Fruit fly (Drosophila melanogaster) whole organism, embryonic: ENCODE measurements around the gene Dus1.

Experiments
- Ada2b ChIP-seq: fragments of 200-800 bp; sonication (Bioruptor generic); IDR thresholded peaks from 2 replicates; pipeline ENCODE4 v1.3.6; 2022; ENCODE audit warnings: missing biosample characterization, missing genetic modification characterization
- Atf-2 ChIP-seq: fragments of 200-800 bp; sonication (Bioruptor generic); optimal IDR thresholded peaks from 2 replicates; lab custom pipeline; 2016; ENCODE audit warnings: missing biosample characterization, missing genetic modification characterization
- Atf6 ChIP-seq: fragments of 200-800 bp; sonication (Bioruptor generic); IDR thresholded peaks from 2 replicates; pipeline ENCODE4 v1.3.6; 2022; ENCODE audit warnings: missing biosample characterization, missing genetic modification characterization
- BtbVII ChIP-seq: fragments of 200-800 bp; sonication (Bioruptor generic); optimal IDR thresholded peaks from 3 replicates; lab custom pipeline; 2017; ENCODE audit warnings: missing biosample characterization, mild to moderate bottlenecking, missing genetic modification characterization
- CG12299 ChIP-seq: fragments of 200-800 bp; sonication (Bioruptor generic); optimal IDR thresholded peaks from 2 replicates; lab custom pipeline; 2018; ENCODE audit warnings: missing biosample characterization, mild to moderate bottlenecking, missing genetic modification characterization
- CG12744 ChIP-seq: fragments of 200-800 bp; sonication (Bioruptor generic); optimal IDR thresholded peaks from 2 replicates; lab custom pipeline; 2016; ENCODE audit warnings: missing biosample characterization, missing genetic modification characterization
- CG13775 ChIP-seq: fragments of 200-800 bp; sonication (Bioruptor generic); optimal IDR thresholded peaks from 3 replicates; lab custom pipeline; 2017; ENCODE audit warnings: missing biosample characterization, mild to moderate bottlenecking, missing genetic modification characterization
- CG14441 ChIP-seq: fragments of 200-800 bp; sonication (Bioruptor generic); IDR thresholded peaks from 2 replicates; pipeline ENCODE4 v1.3.6; 2022; ENCODE audit warnings: missing biosample characterization, missing genetic modification characterization
- CG15514 ChIP-seq: fragments of 200-800 bp; sonication (Bioruptor generic); optimal IDR thresholded peaks from 3 replicates; lab custom pipeline; 2017; ENCODE audit warnings: missing biosample characterization, missing genetic modification characterization, mild to moderate bottlenecking, moderate library complexity, missing genetic modification reagents
- CG17328 ChIP-seq: fragments of 200-800 bp; sonication (Bioruptor generic); IDR thresholded peaks from 2 replicates; pipeline ENCODE4 v1.3.6; 2022; ENCODE audit warnings: missing biosample characterization, missing genetic modification characterization
- CG18599 ChIP-seq: fragments of 200-800 bp; sonication (Bioruptor generic); optimal IDR thresholded peaks from 3 replicates; lab custom pipeline; 2017; ENCODE audit warnings: missing biosample characterization, missing genetic modification characterization, mild to moderate bottlenecking, moderate library complexity, missing genetic modification reagents
- CG30403 ChIP-seq: fragments of 200-800 bp; sonication (Bioruptor generic); optimal IDR thresholded peaks from 3 replicates; lab custom pipeline; 2016; ENCODE audit warnings: missing biosample characterization, missing genetic modification characterization
- CG4282 ChIP-seq: fragments of 200-800 bp; sonication (Bioruptor generic); optimal IDR thresholded peaks from 2 replicates; lab custom pipeline; 2016; ENCODE audit warnings: missing biosample characterization, missing genetic modification characterization
- CG7372 ChIP-seq: fragments of 200-800 bp; sonication (Bioruptor generic); IDR thresholded peaks from 2 replicates; pipeline ENCODE4 v1.3.6; 2022; ENCODE audit warnings: missing biosample characterization, missing genetic modification characterization
- CG7556 ChIP-seq: fragments of 200-800 bp; sonication (Bioruptor generic); optimal IDR thresholded peaks from 2 replicates; lab custom pipeline; 2017; ENCODE audit warnings: missing biosample characterization, mild to moderate bottlenecking, missing genetic modification characterization
- CG7839 ChIP-seq: fragments of 200-800 bp; sonication (Bioruptor generic); optimal IDR thresholded peaks from 3 replicates; lab custom pipeline; 2018; ENCODE audit warnings: missing biosample characterization, mild to moderate bottlenecking, missing genetic modification characterization, moderate library complexity
- CG8089 ChIP-seq: fragments of 200-800 bp; sonication (Bioruptor generic); optimal IDR thresholded peaks from 3 replicates; lab custom pipeline; 2016; ENCODE audit warnings: missing biosample characterization, missing genetic modification characterization
- CG9727 ChIP-seq: fragments of 200-800 bp; sonication (Bioruptor generic); optimal IDR thresholded peaks from 3 replicates; lab custom pipeline; 2017; ENCODE audit warnings: missing biosample characterization, mild to moderate bottlenecking, missing genetic modification characterization
- CG9817 ChIP-seq: fragments of 200-800 bp; sonication (Bioruptor generic); optimal IDR thresholded peaks from 2 replicates; lab custom pipeline; 2018; ENCODE audit warnings: missing biosample characterization, mild to moderate bottlenecking, missing genetic modification characterization, moderate library complexity
- CG9876 ChIP-seq: fragments of 200-800 bp; sonication (Bioruptor generic); optimal IDR thresholded peaks from 2 replicates; lab custom pipeline; 2016; ENCODE audit warnings: missing biosample characterization, missing genetic modification characterization
- Dref ChIP-seq: fragments of 200-800 bp; sonication (Bioruptor generic); IDR thresholded peaks from 2 replicates; pipeline ENCODE4 v1.3.6; 2022; ENCODE audit warnings: missing biosample characterization, missing genetic modification characterization
- Drgx ChIP-seq: fragments of 200-800 bp; sonication (Bioruptor generic); IDR thresholded peaks from 2 replicates; pipeline ENCODE4 v1.3.6; 2022; ENCODE audit warnings: missing biosample characterization, missing genetic modification characterization
- Fer3 ChIP-seq: fragments of 200-800 bp; sonication (Bioruptor generic); optimal IDR thresholded peaks from 2 replicates; lab custom pipeline; 2018; ENCODE audit warnings: missing biosample characterization, mild to moderate bottlenecking, missing genetic modification characterization, moderate library complexity
- HHEX ChIP-seq: fragments of 200-800 bp; sonication (Bioruptor generic); optimal IDR thresholded peaks from 3 replicates; lab custom pipeline; 2017; ENCODE audit warnings: missing biosample characterization, mild to moderate bottlenecking, missing genetic modification characterization, missing genetic modification reagents
- Hmr ChIP-seq: fragments of 200-800 bp; sonication (Bioruptor generic); optimal IDR thresholded peaks from 3 replicates; lab custom pipeline; 2017; ENCODE audit warnings: mild to moderate bottlenecking, missing biosample characterization, missing genetic modification reagents, missing genetic modification characterization
- NK7.1 ChIP-seq: fragments of 200-800 bp; sonication (Bioruptor generic); optimal IDR thresholded peaks from 3 replicates; lab custom pipeline; 2016; ENCODE audit warnings: missing biosample characterization, missing genetic modification characterization
- PHDP ChIP-seq: fragments of 200-800 bp; sonication (Bioruptor generic); optimal IDR thresholded peaks from 3 replicates; lab custom pipeline; 2018; ENCODE audit warnings: missing biosample characterization, mild to moderate bottlenecking, missing genetic modification characterization, moderate library complexity
- Pdp1 ChIP-seq, 2 experiments: fragments of 200-800 bp; sonication (Bioruptor generic); optimal IDR thresholded peaks; 3 replicates each; lab custom pipeline; 2016; ENCODE audit warnings: missing biosample characterization in 2 of 2, missing genetic modification characterization in 2 of 2, mild to moderate bottlenecking in 1 of 2, moderate library complexity in 1 of 2
- Scr ChIP-seq: fragments of 200-800 bp; sonication (Bioruptor generic); IDR thresholded peaks from 2 replicates; pipeline ENCODE4 v1.3.6; 2022; ENCODE audit warnings: missing biosample characterization, missing genetic modification characterization; ENCODE audit not compliant: partially characterized antibody
- TFAM ChIP-seq: fragments of 200-800 bp; sonication (Bioruptor generic); optimal IDR thresholded peaks from 2 replicates; lab custom pipeline; 2017; ENCODE audit warnings: missing biosample characterization, missing genetic modification characterization, inconsistent platforms
- Xbp1 ChIP-seq: fragments of 200-800 bp; sonication (Bioruptor generic); optimal IDR thresholded peaks from 3 replicates; lab custom pipeline; 2016; ENCODE audit warnings: missing biosample characterization, mild to moderate bottlenecking, missing genetic modification characterization
- ac ChIP-seq: fragments of 200-800 bp; sonication (Bioruptor generic); optimal IDR thresholded peaks from 3 replicates; lab custom pipeline; 2017; ENCODE audit warnings: missing biosample characterization, mild to moderate bottlenecking, missing genetic modification characterization
- al ChIP-seq: fragments of 200-800 bp; sonication (Bioruptor generic); IDR thresholded peaks from 2 replicates; pipeline ENCODE4 v1.3.6; 2022; ENCODE audit warnings: missing biosample characterization, missing genetic modification characterization
- ap ChIP-seq: fragments of 200-800 bp; sonication (Bioruptor generic); IDR thresholded peaks from 2 replicates; pipeline ENCODE4 v1.3.6; 2022; ENCODE audit warnings: missing biosample characterization, missing genetic modification characterization
- crp ChIP-seq, 2 experiments: fragments of 200-800 bp; sonication (Bioruptor generic); optimal IDR thresholded peaks; 2 replicates in 1 of 2; 3 replicates in 1 of 2; lab custom pipeline; 2017; ENCODE audit warnings: missing biosample characterization in 2 of 2, missing genetic modification characterization in 2 of 2, mild to moderate bottlenecking in 1 of 2, moderate library complexity in 1 of 2
- dan ChIP-seq: fragments of 200-800 bp; sonication (Bioruptor generic); IDR thresholded peaks from 2 replicates; pipeline ENCODE4 v1.3.6; 2022; ENCODE audit warnings: missing biosample characterization, missing genetic modification characterization
- esg ChIP-seq: fragments of 200-800 bp; sonication (Bioruptor generic); conservative IDR thresholded peaks from 2 replicates; pipeline ENCODE4 v1.3.6; 2022; ENCODE audit warnings: missing biosample characterization, missing genetic modification characterization
- fd3F ChIP-seq: fragments of 200-800 bp; sonication (Bioruptor generic); optimal IDR thresholded peaks from 2 replicates; lab custom pipeline; 2018; ENCODE audit warnings: missing biosample characterization, mild to moderate bottlenecking, missing genetic modification characterization, moderate library complexity
- gce ChIP-seq: fragments of 200-800 bp; sonication (Bioruptor generic); IDR thresholded peaks from 3 replicates; pipeline ENCODE4 v1.3.6; 2022; ENCODE audit warnings: missing biosample characterization, missing genetic modification characterization
- ind ChIP-seq: fragments of 200-800 bp; sonication (Bioruptor generic); optimal IDR thresholded peaks from 3 replicates; lab custom pipeline; 2016; ENCODE audit warnings: missing biosample characterization, missing genetic modification characterization
- lbe ChIP-seq: fragments of 200-800 bp; sonication (Bioruptor generic); optimal IDR thresholded peaks from 2 replicates; lab custom pipeline; 2016; ENCODE audit warnings: missing biosample characterization, mild to moderate bottlenecking, missing genetic modification characterization
- luna ChIP-seq: fragments of 200-800 bp; sonication (Bioruptor generic); optimal IDR thresholded peaks from 2 replicates; lab custom pipeline; 2016; ENCODE audit warnings: missing biosample characterization, missing genetic modification characterization
- mam ChIP-seq: fragments of 200-800 bp; sonication (Bioruptor generic); optimal IDR thresholded peaks from 3 replicates; lab custom pipeline; 2016; ENCODE audit warnings: missing biosample characterization, missing genetic modification characterization
- pita ChIP-seq: fragments of 200-800 bp; sonication (Bioruptor generic); optimal IDR thresholded peaks from 2 replicates; lab custom pipeline; 2017; ENCODE audit warnings: missing biosample characterization, mild to moderate bottlenecking, missing genetic modification characterization
- scrt ChIP-seq: fragments of 200-800 bp; sonication (Bioruptor generic); optimal IDR thresholded peaks from 2 replicates; lab custom pipeline; 2018; ENCODE audit warnings: missing biosample characterization, mild to moderate bottlenecking, missing genetic modification characterization, moderate library complexity
- shn ChIP-seq: fragments of 200-800 bp; sonication (Bioruptor generic); optimal IDR thresholded peaks from 3 replicates; lab custom pipeline; 2016; ENCODE audit warnings: missing biosample characterization, missing genetic modification characterization
- sisA ChIP-seq: fragments of 200-800 bp; sonication (Bioruptor generic); IDR thresholded peaks from 2 replicates; pipeline ENCODE4 v1.3.6; 2022; ENCODE audit warnings: missing biosample characterization, missing genetic modification characterization
- ttk ChIP-seq: fragments of 200-800 bp; sonication (Bioruptor generic); IDR thresholded peaks from 2 replicates; pipeline ENCODE4 v2.1.2; 2022; ENCODE audit warnings: missing biosample characterization, missing genetic modification characterization
- vvl ChIP-seq: fragments of 200-800 bp; sonication (Bioruptor generic); IDR thresholded peaks from 2 replicates; pipeline ENCODE4 v1.3.6; 2022; ENCODE audit warnings: missing biosample characterization, missing genetic modification characterization

Gene Dus1

DNA sequence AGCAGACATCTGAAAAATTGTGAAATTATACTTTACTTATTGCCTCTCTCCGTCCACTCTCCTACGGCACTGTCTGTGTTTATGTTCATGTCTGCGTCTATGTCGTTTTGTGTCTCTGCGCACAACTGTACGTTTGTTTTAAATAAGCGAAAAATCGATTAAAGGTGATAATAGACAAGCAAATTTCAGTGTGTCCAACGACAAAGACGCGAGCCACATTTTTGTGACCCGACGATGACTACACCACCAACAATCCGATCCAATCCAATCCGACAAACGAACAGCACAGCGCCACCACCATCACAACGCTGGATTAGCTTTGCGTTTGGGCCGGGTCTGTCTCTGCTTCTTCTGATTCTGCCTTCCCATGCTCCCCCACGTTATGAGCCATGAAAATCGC, 27.0 kb downstream of the Dus1 start (continued):
- TF ChIP-seq luna (GFP tag; lab: Kevin White, UChicago) (no peak), mam (GFP tag; lab: Kevin White, UChicago) (no peak), shn (GFP tag; lab: Kevin White, UChicago) (no peak), CG17328 (GFP tag; lab: Robert Waterston, UW) (no peak), CG7372 (GFP tag; lab: Robert Waterston, UW) (no peak), CG8089 (GFP tag; lab: Kevin White, UChicago) (no peak)

DNA sequence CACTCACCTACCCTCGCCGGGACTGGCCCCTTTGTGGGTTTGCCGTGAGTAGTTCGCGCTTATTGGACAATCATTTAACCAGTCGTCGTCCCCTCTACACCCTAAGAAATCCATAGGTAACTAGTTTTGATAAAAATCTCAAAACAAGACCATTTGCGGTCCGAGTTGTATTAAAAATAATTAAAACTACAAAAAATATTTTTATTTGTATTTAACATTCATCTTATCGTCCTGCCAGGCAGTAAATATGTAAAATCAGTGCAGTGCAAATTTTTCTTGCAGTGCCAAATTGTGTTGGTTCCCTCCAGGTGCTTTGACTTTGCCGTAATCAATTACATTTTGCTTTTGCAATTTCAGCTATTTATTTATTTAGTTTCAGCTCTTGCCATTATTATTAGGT, 27.7 kb downstream of the Dus1 start:
- TF ChIP-seq gce (no peak), CG9727 (peak; percentile 23), CG15514 (GFP tag; lab: Kevin White, UChicago) (peak; percentile 29), Drgx (GFP tag; lab: Robert Waterston, UW) (peak; percentile 83), scrt (GFP tag; lab: Kevin White, UChicago) (peak; percentile 34), Xbp1 (GFP tag; lab: Kevin White, UChicago) (peak; percentile 9), CG12744 (no peak), PHDP (tag; lab: Kevin White, UChicago) (no peak), Hmr (GFP tag; lab: Kevin White, UChicago) (peak; percentile 40), ap (GFP tag; lab: Robert Waterston, UW) (peak; percentile 35; the same call in 1 of the 2 replicates), Ada2b (no peak), dan (no peak), Atf6 (peak; percentile 34), CG18599 (GFP tag; lab: Kevin White, UChicago) (peak; percentile 67), CG12299 (tag; lab: Kevin White, UChicago) (no peak), CG7839 (tag; lab: Kevin White, UChicago) (no peak), Scr (no peak), ind (GFP tag; lab: Kevin White, UChicago) (peak; percentile 31), pita (no peak), CG4282 (GFP tag; lab: Kevin White, UChicago) (no peak), CG7556 (GFP tag; lab: Kevin White, UChicago) (peak; percentile 40), Dref (GFP tag; lab: Robert Waterston, UW) (no peak), esg (GFP tag; lab: Robert Waterston, UW) (peak; percentile 20; the same call in 1 of the 2 replicates), NK7.1 (GFP tag; lab: Kevin White, UChicago) (no peak), Atf-2 (no peak), Fer3 (peak; percentile 28), HHEX (peak; percentile 6), lbe (no peak), CG13775 (GFP tag; lab: Kevin White, UChicago) (peak; percentile 9), ttk (GFP tag; lab: Robert Waterston, UW) (0 out of 2 replicates have a peak, but pooled peaks have one; percentile 27), CG9876 (no peak), Pdp1 (GFP tag; optimal IDR thresholded peaks at IDR 0.05; lab: Kevin White, UChicago) (peak in 1 of 2 experiments; percentile 8), sisA (0 out of 2 replicates have a peak, but pooled peaks have one; percentile 33), CG14441 (GFP tag; lab: Robert Waterston, UW) (peak; percentile 54; the same call in 1 of the 2 replicates), crp (GFP tag; optimal IDR thresholded peaks at IDR 0.05; lab: Kevin White, UChicago) (no peak), fd3F (GFP tag; lab: Kevin White, UChicago) (no peak), CG30403 (peak; percentile 35), vvl (no peak), al (peak; percentile 34; the same call in 1 of the 2 replicates), TFAM (no peak), BtbVII (GFP tag; lab: Kevin White, UChicago) (peak; percentile 24), ac (GFP tag; lab: Kevin White, UChicago) (no peak), CG9817 (peak; percentile 24)
